Fruit fly (Drosophila melanogaster) whole organism, embryonic: ENCODE results near the gene Ubc6.

Experiments
- Asciz ChIP-seq: fragments of 200-800 bp; sonication (Bioruptor generic); optimal IDR thresholded peaks from 2 replicates; lab custom pipeline; 2017; ENCODE audit warnings: missing biosample characterization, mild to moderate bottlenecking, missing genetic modification characterization, missing genetic modification reagents
- BtbVII ChIP-seq: fragments of 200-800 bp; sonication (Bioruptor generic); optimal IDR thresholded peaks from 3 replicates; lab custom pipeline; 2017; ENCODE audit warnings: missing biosample characterization, mild to moderate bottlenecking, missing genetic modification characterization
- CG10267 ChIP-seq: fragments of 200-800 bp; sonication (Bioruptor generic); optimal IDR thresholded peaks from 2 replicates; lab custom pipeline; 2018; ENCODE audit warnings: missing biosample characterization, mild to moderate bottlenecking, missing genetic modification characterization, moderate library complexity
- CG10654 ChIP-seq: fragments of 200-800 bp; sonication (Bioruptor generic); optimal IDR thresholded peaks from 2 replicates; lab custom pipeline; 2016; ENCODE audit warnings: missing biosample characterization, missing genetic modification characterization
- CG11093 ChIP-seq: fragments of 200-800 bp; sonication (Bioruptor generic); IDR thresholded peaks from 3 replicates; pipeline ENCODE4 v1.3.6; 2022; ENCODE audit warnings: missing biosample characterization, missing genetic modification characterization
- CG12769 ChIP-seq: fragments of 200-800 bp; sonication (Bioruptor generic); optimal IDR thresholded peaks from 2 replicates; lab custom pipeline; 2019; ENCODE audit warnings: missing biosample characterization, mild to moderate bottlenecking, missing genetic modification characterization, moderate library complexity
- CG13624 ChIP-seq: fragments of 200-800 bp; sonication (Bioruptor generic); optimal IDR thresholded peaks from 2 replicates; lab custom pipeline; 2016; ENCODE audit warnings: missing biosample characterization, missing genetic modification characterization
- CG14710 ChIP-seq: fragments of 200-800 bp; sonication (Bioruptor generic); optimal IDR thresholded peaks from 3 replicates; lab custom pipeline; 2019; ENCODE audit warnings: missing biosample characterization, mild to moderate bottlenecking, missing genetic modification characterization, moderate library complexity
- CG14965 ChIP-seq: fragments of 200-800 bp; sonication (Bioruptor generic); optimal IDR thresholded peaks from 2 replicates; lab custom pipeline; 2016; ENCODE audit warnings: missing biosample characterization, missing genetic modification characterization, borderline replicate concordance
- CG15696 ChIP-seq: fragments of 200-800 bp; sonication (Bioruptor generic); optimal IDR thresholded peaks from 2 replicates; lab custom pipeline; 2019; ENCODE audit warnings: missing biosample characterization, mild to moderate bottlenecking, missing genetic modification characterization, moderate library complexity
- CG18476 ChIP-seq: fragments of 200-800 bp; sonication (Bioruptor generic); optimal IDR thresholded peaks from 2 replicates; lab custom pipeline; 2016; ENCODE audit warnings: missing biosample characterization, mild to moderate bottlenecking, missing genetic modification characterization
- CG2875 ChIP-seq: fragments of 200-800 bp; sonication (Bioruptor generic); optimal IDR thresholded peaks from 2 replicates; lab custom pipeline; 2017; ENCODE audit warnings: missing biosample characterization, mild to moderate bottlenecking, missing genetic modification characterization, missing genetic modification reagents
- CG30431 ChIP-seq: fragments of 200-800 bp; sonication (Bioruptor generic); optimal IDR thresholded peaks from 2 replicates; lab custom pipeline; 2017; ENCODE audit warnings: missing biosample characterization, missing genetic modification characterization
- CG4282 ChIP-seq: fragments of 200-800 bp; sonication (Bioruptor generic); optimal IDR thresholded peaks from 2 replicates; lab custom pipeline; 2016; ENCODE audit warnings: missing biosample characterization, missing genetic modification characterization
- CG4360 ChIP-seq: fragments of 200-800 bp; sonication (Bioruptor generic); IDR thresholded peaks from 2 replicates; pipeline ENCODE4 v1.3.6; 2022; ENCODE audit warnings: missing biosample characterization, missing genetic modification characterization
- CG4820 ChIP-seq: fragments of 200-800 bp; sonication (Bioruptor generic); optimal IDR thresholded peaks from 3 replicates; lab custom pipeline; 2016; ENCODE audit warnings: missing biosample characterization, missing genetic modification characterization
- CG5180 ChIP-seq: fragments of 200-800 bp; sonication (Bioruptor generic); optimal IDR thresholded peaks from 3 replicates; lab custom pipeline; 2017; ENCODE audit warnings: missing biosample characterization, missing genetic modification characterization, mild to moderate bottlenecking, moderate library complexity, missing genetic modification reagents
- CG6175 ChIP-seq: fragments of 200-800 bp; sonication (Bioruptor generic); IDR thresholded peaks from 3 replicates; pipeline ENCODE4 v1.3.6; 2022; ENCODE audit warnings: missing biosample characterization, missing genetic modification characterization
- CG6254 ChIP-seq: fragments of 200-800 bp; sonication (Bioruptor generic); optimal IDR thresholded peaks from 3 replicates; lab custom pipeline; 2017; ENCODE audit warnings: mild to moderate bottlenecking, missing biosample characterization, missing genetic modification reagents, missing genetic modification characterization
- CG6654 ChIP-seq: fragments of 200-800 bp; sonication (Bioruptor generic); optimal IDR thresholded peaks from 2 replicates; lab custom pipeline; 2017; ENCODE audit warnings: missing biosample characterization, mild to moderate bottlenecking, missing genetic modification characterization
- CG6854 ChIP-seq: fragments of 200-800 bp; sonication (Bioruptor generic); optimal IDR thresholded peaks from 3 replicates; lab custom pipeline; 2017; ENCODE audit warnings: missing biosample characterization, mild to moderate bottlenecking, missing genetic modification characterization
- CG7357 ChIP-seq: fragments of 200-800 bp; sonication (Bioruptor generic); IDR thresholded peaks from 3 replicates; pipeline ENCODE4 v1.3.6; 2022; ENCODE audit warnings: missing biosample characterization, missing genetic modification characterization
- CG7556 ChIP-seq: fragments of 200-800 bp; sonication (Bioruptor generic); optimal IDR thresholded peaks from 2 replicates; lab custom pipeline; 2017; ENCODE audit warnings: missing biosample characterization, mild to moderate bottlenecking, missing genetic modification characterization
- CG8359 ChIP-seq: fragments of 200-800 bp; sonication (Bioruptor generic); optimal IDR thresholded peaks from 2 replicates; lab custom pipeline; 2017; ENCODE audit warnings: missing biosample characterization, mild to moderate bottlenecking, missing genetic modification characterization, borderline replicate concordance
- Chrac-16 ChIP-seq: fragments of 200-800 bp; sonication (Bioruptor generic); optimal IDR thresholded peaks from 3 replicates; lab custom pipeline; 2016; ENCODE audit warnings: missing biosample characterization, missing genetic modification characterization
- Ets65A ChIP-seq: fragments of 200-800 bp; sonication (Bioruptor generic); peaks from one replicate; lab custom pipeline; 2016; ENCODE audit warnings: missing biosample characterization, missing genetic modification characterization
- Fer3 ChIP-seq: fragments of 200-800 bp; sonication (Bioruptor generic); optimal IDR thresholded peaks from 2 replicates; lab custom pipeline; 2018; ENCODE audit warnings: missing biosample characterization, mild to moderate bottlenecking, missing genetic modification characterization, moderate library complexity
- Gsc ChIP-seq: fragments of 200-800 bp; sonication (Bioruptor generic); IDR thresholded peaks from 2 replicates; pipeline ENCODE4 v1.3.6; 2022; ENCODE audit warnings: missing biosample characterization, missing genetic modification characterization
- HLHmδ ChIP-seq: fragments of 200-800 bp; sonication (Bioruptor generic); optimal IDR thresholded peaks from 2 replicates; lab custom pipeline; 2018; ENCODE audit warnings: missing biosample characterization, mild to moderate bottlenecking, missing genetic modification characterization, moderate library complexity
- Lhr ChIP-seq: fragments of 200-800 bp; sonication (Bioruptor generic); optimal IDR thresholded peaks from 3 replicates; lab custom pipeline; 2017; ENCODE audit warnings: mild to moderate bottlenecking, missing biosample characterization, missing genetic modification reagents, missing genetic modification characterization
- Mad ChIP-seq: fragments of 200-800 bp; sonication (Bioruptor generic); optimal IDR thresholded peaks from 2 replicates; lab custom pipeline; 2016; ENCODE audit warnings: missing biosample characterization, missing genetic modification characterization
- NK7.1 ChIP-seq: fragments of 200-800 bp; sonication (Bioruptor generic); optimal IDR thresholded peaks from 3 replicates; lab custom pipeline; 2016; ENCODE audit warnings: missing biosample characterization, missing genetic modification characterization
- Optix ChIP-seq: fragments of 200-800 bp; sonication (Bioruptor generic); IDR thresholded peaks from 3 replicates; pipeline ENCODE4 v1.3.6; 2022; ENCODE audit warnings: missing biosample characterization, missing genetic modification characterization
- Rfx ChIP-seq: fragments of 200-800 bp; sonication (Bioruptor generic); IDR thresholded peaks from 2 replicates; pipeline ENCODE4 v1.3.6; 2022; ENCODE audit warnings: missing biosample characterization, missing genetic modification characterization
- Vsx1 ChIP-seq: fragments of 200-800 bp; sonication (Bioruptor generic); optimal IDR thresholded peaks from 2 replicates; lab custom pipeline; 2017; ENCODE audit warnings: missing biosample characterization, mild to moderate bottlenecking, missing genetic modification characterization, missing genetic modification reagents
- ato ChIP-seq: fragments of 200-800 bp; sonication (Bioruptor generic); IDR thresholded peaks from 2 replicates; pipeline ENCODE4 v1.3.6; 2022; ENCODE audit warnings: missing biosample characterization, missing genetic modification characterization; ENCODE audit not compliant: partially characterized antibody
- ci ChIP-seq: fragments of 200-800 bp; sonication (Bioruptor generic); IDR thresholded peaks from 3 replicates; pipeline ENCODE4 v1.3.6; 2022; ENCODE audit warnings: missing biosample characterization, missing genetic modification characterization
- dimm ChIP-seq: fragments of 200-800 bp; sonication (Bioruptor generic); IDR thresholded peaks from 2 replicates; pipeline ENCODE4 v1.3.6; 2022; ENCODE audit warnings: missing biosample characterization, missing genetic modification characterization
- dysf ChIP-seq: fragments of 200-800 bp; sonication (Bioruptor generic); IDR thresholded peaks from 3 replicates; pipeline ENCODE4 v1.3.6; 2022; ENCODE audit warnings: missing biosample characterization, missing genetic modification characterization
- emc ChIP-seq: fragments of 200-800 bp; sonication (Bioruptor generic); optimal IDR thresholded peaks from 2 replicates; lab custom pipeline; 2016; ENCODE audit warnings: missing biosample characterization, missing genetic modification characterization
- fd96Cb ChIP-seq: fragments of 200-800 bp; sonication (Bioruptor generic); optimal IDR thresholded peaks from 2 replicates; lab custom pipeline; 2018; ENCODE audit warnings: missing biosample characterization, mild to moderate bottlenecking, missing genetic modification characterization, moderate library complexity
- fru ChIP-seq: fragments of >200 bp; optimal IDR thresholded peaks from 2 replicates; lab custom pipeline; 2017
- jigr1 ChIP-seq: fragments of 200-800 bp; sonication (Bioruptor generic); IDR thresholded peaks from 3 replicates; pipeline ENCODE4 v1.3.6; 2022; ENCODE audit warnings: missing biosample characterization, missing genetic modification characterization
- jumu ChIP-seq: fragments of 200-800 bp; sonication (Bioruptor generic); optimal IDR thresholded peaks from 3 replicates; lab custom pipeline; 2016; ENCODE audit warnings: missing biosample characterization, missing genetic modification characterization
- kay ChIP-seq: fragments of 200-800 bp; sonication (Bioruptor generic); optimal IDR thresholded peaks from 2 replicates; lab custom pipeline; 2016; ENCODE audit warnings: missing biosample characterization, missing genetic modification characterization
- ken ChIP-seq: fragments of 200-800 bp; sonication (Bioruptor generic); IDR thresholded peaks from 3 replicates; pipeline ENCODE4 v1.3.6; 2022; ENCODE audit warnings: missing biosample characterization, missing genetic modification characterization
- nom ChIP-seq: fragments of 200-800 bp; sonication (Bioruptor generic); optimal IDR thresholded peaks from 2 replicates; lab custom pipeline; 2017; ENCODE audit warnings: missing biosample characterization, missing genetic modification characterization, mild to moderate bottlenecking, moderate library complexity, missing genetic modification reagents
- p53 ChIP-seq: fragments of 200-800 bp; sonication (Bioruptor generic); optimal IDR thresholded peaks from 2 replicates; lab custom pipeline; 2016; ENCODE audit warnings: missing biosample characterization, missing genetic modification characterization
- pho ChIP-seq: fragments of 200-800 bp; sonication (Bioruptor generic); optimal IDR thresholded peaks from 2 replicates; lab custom pipeline; 2016; ENCODE audit warnings: missing biosample characterization, missing genetic modification characterization
- sc ChIP-seq, 3 experiments: fragments of >200 bp in 2 of 3; fragments of 200-800 bp in 1 of 3; sonication (Bioruptor generic) in 1 of 3; optimal IDR thresholded peaks; 2 replicates in 2 of 3; 3 replicates in 1 of 3; lab custom pipeline; 2017; ENCODE audit warnings: mild to moderate bottlenecking in 1 of 3, missing biosample characterization in 1 of 3, missing genetic modification characterization in 1 of 3, missing genetic modification reagents in 1 of 3
- sisA ChIP-seq: fragments of 200-800 bp; sonication (Bioruptor generic); IDR thresholded peaks from 2 replicates; pipeline ENCODE4 v1.3.6; 2022; ENCODE audit warnings: missing biosample characterization, missing genetic modification characterization
- wdn ChIP-seq: fragments of 200-800 bp; sonication (Bioruptor generic); IDR thresholded peaks from 2 replicates; pipeline ENCODE4 v1.3.6; 2022; ENCODE audit warnings: missing biosample characterization, missing genetic modification characterization

Gene Ubc6

dm6 chr3R:4952571-4952929 lies at the start of gene Ubc6:
TSS of gene Ubc6 (minus strand) at chr3R:4952682.
- no peak for TF ChIP-seq Rfx (GFP tag; lab: Robert Waterston, UW)
- no peak for TF ChIP-seq CG6175
- no peak for TF ChIP-seq ci (GFP tag; lab: Robert Waterston, UW)
- TF ChIP-seq CG4820 (GFP tag; lab: Kevin White, UChicago) = peak; percentile 48
- peak; percentile 59 for TF ChIP-seq CG10654 (GFP tag; lab: Kevin White, UChicago)
- TF ChIP-seq emc (GFP tag; lab: Kevin White, UChicago) = peak; percentile 47
- TF ChIP-seq CG6254 (GFP tag; lab: Kevin White, UChicago) = no peak
- no peak for TF ChIP-seq ato (GFP tag; lab: Robert Waterston, UW)
- TF ChIP-seq CG10267 (tag; lab: Kevin White, UChicago) = peak; percentile 75
- TF ChIP-seq CG7357 = no peak
- TF ChIP-seq pho (GFP tag; lab: Kevin White, UChicago) = peak; percentile 83
- peak; percentile 84 for TF ChIP-seq p53 (GFP tag; lab: Kevin White, UChicago)
- TF ChIP-seq Gsc (GFP tag; lab: Robert Waterston, UW) = no peak
- TF ChIP-seq CG2875 (GFP tag; lab: Kevin White, UChicago) = peak; percentile 52
- peak; percentile 83 for TF ChIP-seq jumu (GFP tag; lab: Kevin White, UChicago)
- TF ChIP-seq Asciz (GFP tag; lab: Kevin White, UChicago) = no peak
- TF ChIP-seq BtbVII = peak; percentile 22
- TF ChIP-seq wdn (GFP tag; lab: Robert Waterston, UW) = no peak
- no peak for TF ChIP-seq dysf (GFP tag; lab: Robert Waterston, UW)
- TF ChIP-seq ken (GFP tag; lab: Robert Waterston, UW) = no peak
- peak; percentile 83 for TF ChIP-seq Mad
- TF ChIP-seq CG4282 (GFP tag; lab: Kevin White, UChicago) = peak; percentile 77
- TF ChIP-seq CG14965 (GFP tag; lab: Kevin White, UChicago) = no peak
- no peak for TF ChIP-seq kay (GFP tag; lab: Kevin White, UChicago)
- TF ChIP-seq HLHmδ (GFP tag; lab: Kevin White, UChicago) = no peak
- TF ChIP-seq CG13624 (GFP tag; lab: Kevin White, UChicago) = peak; percentile 80
- TF ChIP-seq CG12769 (tag; lab: Kevin White, UChicago) = peak; percentile 75
- peak; percentile 37; the same call in 1 of the 3 replicates for TF ChIP-seq CG11093 (GFP tag; lab: Robert Waterston, UW)
- TF ChIP-seq CG8359 (GFP tag; lab: Kevin White, UChicago) = no peak
- no peak for TF ChIP-seq CG5180
- TF ChIP-seq Chrac-16 (GFP tag; lab: Kevin White, UChicago) = peak; percentile 43
- TF ChIP-seq CG14710 (tag; lab: Kevin White, UChicago) = peak; percentile 85
- peak; percentile 50 for TF ChIP-seq NK7.1 (GFP tag; lab: Kevin White, UChicago)
- TF ChIP-seq Fer3 = peak; percentile 41
- TF ChIP-seq nom (GFP tag; lab: Kevin White, UChicago) = no peak
- no peak for TF ChIP-seq Vsx1 (GFP tag; lab: Kevin White, UChicago)
- peak; percentile 9 for TF ChIP-seq CG7556 (GFP tag; lab: Kevin White, UChicago)
- no peak for TF ChIP-seq dimm
- TF ChIP-seq fru (lab: Kevin White, UChicago) = no peak
- peak; percentile 98 for TF ChIP-seq Ets65A (GFP tag; lab: Kevin White, UChicago)
- TF ChIP-seq Optix (GFP tag; lab: Robert Waterston, UW) = no peak
- no peak for TF ChIP-seq CG18476 (GFP tag; lab: Kevin White, UChicago)
- no peak for TF ChIP-seq CG4360
- no peak for TF ChIP-seq sc (optimal IDR thresholded peaks at IDR 0.05; lab: Kevin White, UChicago)
- no peak for TF ChIP-seq sc (GFP tag; optimal IDR thresholded peaks at IDR 0.05; lab: Kevin White, UChicago)
- no peak for TF ChIP-seq jigr1 (GFP tag; lab: Robert Waterston, UW)
- no peak for TF ChIP-seq sisA (GFP tag; lab: Robert Waterston, UW)
- TF ChIP-seq CG6854 (GFP tag; lab: Kevin White, UChicago) = no peak
- TF ChIP-seq CG15696 (tag; lab: Kevin White, UChicago) = peak; percentile 23
- TF ChIP-seq fd96Cb = peak; percentile 6
- TF ChIP-seq CG6654 = no peak
- TF ChIP-seq CG30431 (GFP tag; lab: Kevin White, UChicago) = peak; percentile 41
- peak; percentile 99 for TF ChIP-seq Lhr (GFP tag; lab: Kevin White, UChicago)
